Worm (Caenorhabditis elegans): Measurements from ENCODE around the gene irg-8.

irg-8 gene

DNA sequence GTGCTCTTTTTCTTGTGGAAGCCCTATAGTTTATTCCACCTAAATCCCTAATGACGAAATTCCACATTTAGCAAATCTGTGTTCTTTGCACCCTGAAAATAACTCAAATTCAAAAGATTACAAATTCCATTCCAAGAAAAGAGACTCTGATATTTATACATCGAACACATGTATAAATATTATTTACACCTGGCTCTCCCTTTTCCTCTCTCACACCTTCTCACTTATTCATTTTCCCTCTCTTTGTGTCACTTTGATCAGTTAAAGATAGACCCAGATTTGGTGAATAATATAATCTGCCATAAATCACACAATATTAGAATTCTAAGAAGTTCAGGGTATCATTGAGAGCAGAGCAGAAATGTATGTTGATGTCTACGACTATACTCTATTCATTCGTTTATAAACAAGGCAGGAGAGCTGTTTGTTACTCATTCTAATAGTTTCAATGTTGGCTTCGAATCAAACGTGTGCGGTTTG lies 25.3 kb downstream of the irg-8 start, which contains the start of gene nhr-254:
nhr-254 (plus strand) TSS at position 430 of the 480 bp plus-strand sequence.
- no peak for TF ChIP-seq ceh-8 (GFP tag; optimal IDR thresholded peaks at IDR 0.05)
- no peak for TF ChIP-seq ces-1 (GFP tag; optimal IDR thresholded peaks at IDR 0.05)
- TF ChIP-seq efl-1 (optimal IDR thresholded peaks at IDR 0.05), result no peak
- TF ChIP-seq efl-1 (GFP tag; optimal IDR thresholded peaks at IDR 0.05 in 1 of 2), result no peak
- no peak for TF ChIP-seq egl-13 (tag; optimal IDR thresholded peaks at IDR 0.05)
- no peak for TF ChIP-seq lin-39 (tag; optimal IDR thresholded peaks at IDR 0.05)
- no peak for TF ChIP-seq dpl-1 (GFP tag; optimal IDR thresholded peaks at IDR 0.05)
- TF ChIP-seq C04F5.9 (tag; optimal IDR thresholded peaks at IDR 0.05), result no peak
- TF ChIP-seq C34B4.2 (tag; optimal IDR thresholded peaks at IDR 0.05), result no peak
- no peak for TF ChIP-seq nhr-90 (tag; optimal IDR thresholded peaks at IDR 0.05; ENCODE audit: poor library complexity)
- no peak for TF ChIP-seq lin-15B (tag; optimal IDR thresholded peaks at IDR 0.05)
- TF ChIP-seq egl-27 (tag; optimal IDR thresholded peaks at IDR 0.05), result no peak
- no peak for TF ChIP-seq nhr-12 (tag; optimal IDR thresholded peaks at IDR 0.05)
- TF ChIP-seq hlh-4 (tag; optimal IDR thresholded peaks at IDR 0.05), result peak; percentile 35
- peak; percentile 59 for TF ChIP-seq nhr-47 (tag; optimal IDR thresholded peaks at IDR 0.05)
- TF ChIP-seq zip-4 (GFP tag; optimal IDR thresholded peaks at IDR 0.05), result no peak
- TF ChIP-seq pax-3 (tag; optimal IDR thresholded peaks at IDR 0.05), result peak; percentile 38
- no peak for TF ChIP-seq ztf-11 (tag; optimal IDR thresholded peaks at IDR 0.05)
- no peak for TF ChIP-seq unc-98 (GFP tag; IDR thresholded peaks at IDR 0.05)
- TF ChIP-seq jun-1 (tag; optimal IDR thresholded peaks at IDR 0.05), result no peak
- TF ChIP-seq blmp-1 (tag; optimal IDR thresholded peaks at IDR 0.05), result no peak
- TF ChIP-seq alr-1 (tag; optimal IDR thresholded peaks at IDR 0.05; ENCODE audit: borderline replicate concordance), result no peak
- TF ChIP-seq elt-2 (tag; optimal IDR thresholded peaks at IDR 0.05), result no peak
- TF ChIP-seq tbx-2 (tag; optimal IDR thresholded peaks at IDR 0.05), result no peak
- peak; percentile 47 for TF ChIP-seq dsc-1 (tag; optimal IDR thresholded peaks at IDR 0.05)
- TF ChIP-seq nhr-71 (tag; optimal IDR thresholded peaks at IDR 0.05), result peak; percentile 47
- TF ChIP-seq ceh-63 (GFP tag; optimal IDR thresholded peaks at IDR 0.05), result no peak
- TF ChIP-seq fkh-10 (GFP tag; optimal IDR thresholded peaks at IDR 0.05), result no peak
- TF ChIP-seq nhr-19 (GFP tag; conservative IDR thresholded peaks at IDR 0.05), result no peak
- TF ChIP-seq fkh-8 (tag; optimal IDR thresholded peaks at IDR 0.05), result peak; percentile 63
- TF ChIP-seq C16A3.4 (tag; optimal IDR thresholded peaks at IDR 0.05), result no peak
- no peak for TF ChIP-seq mab-9 (GFP tag; IDR thresholded peaks at IDR 0.05)
- no peak for TF ChIP-seq hlh-17 (GFP tag; optimal IDR thresholded peaks at IDR 0.05; ENCODE audit: borderline replicate concordance)
- TF ChIP-seq F16B12.6 (tag; optimal IDR thresholded peaks at IDR 0.05), result no peak
- TF ChIP-seq unc-130 (tag; optimal IDR thresholded peaks at IDR 0.05), result no peak
- TF ChIP-seq nhr-20 (tag; optimal IDR thresholded peaks at IDR 0.05), result peak; percentile 50

DNA sequence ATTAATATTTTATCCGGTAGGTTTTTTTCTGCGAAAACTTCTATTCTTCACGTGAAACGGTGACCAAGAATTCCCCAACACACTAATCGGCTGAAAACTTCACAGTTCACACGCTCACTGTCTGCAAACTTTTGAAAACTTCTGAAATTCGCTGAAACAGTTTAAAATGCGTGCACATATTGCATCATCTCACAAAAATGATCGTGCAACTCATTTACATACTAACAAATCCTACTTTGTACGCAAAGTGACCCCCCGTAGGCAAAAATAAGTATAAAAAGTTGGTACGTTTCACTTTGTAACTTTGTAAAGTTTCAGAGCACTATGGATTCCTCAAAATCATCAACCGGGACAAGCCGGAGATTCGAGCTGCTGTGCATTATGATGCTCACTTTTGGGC lies 29.1 kb downstream of the irg-8 start, which contains the start of gene ZK6.6:
ZK6.6 (plus strand) TSS at position 301 of the 400 bp plus-strand sequence.
- TF ChIP-seq hpl-2 (GFP tag; optimal IDR thresholded peaks at IDR 0.05) (no peak), hlh-17 (GFP tag; optimal IDR thresholded peaks at IDR 0.05; ENCODE audit: borderline replicate concordance) (no peak), lin-15B (tag; optimal IDR thresholded peaks at IDR 0.05) (no peak), zip-4 (GFP tag; optimal IDR thresholded peaks at IDR 0.05) (no peak), ceh-90 (tag; optimal IDR thresholded peaks at IDR 0.05) (no peak), mab-9 (GFP tag; IDR thresholded peaks at IDR 0.05) (no peak), vab-15 (tag; optimal IDR thresholded peaks at IDR 0.05) (no peak), aly-2 (tag; optimal IDR thresholded peaks at IDR 0.05) (no peak), sup-37 (GFP tag; optimal IDR thresholded peaks at IDR 0.05) (no peak), F16B12.6 (tag; optimal IDR thresholded peaks at IDR 0.05) (no peak), egl-27 (tag; optimal IDR thresholded peaks at IDR 0.05) (no peak), ceh-8 (GFP tag; optimal IDR thresholded peaks at IDR 0.05) (no peak), ceh-88 (GFP tag; IDR thresholded peaks at IDR 0.05) (no peak)

Measured in whole organism, L1 larva.